Fruit fly (Drosophila melanogaster) whole organism, embryonic: ENCODE measurements around the gene Pino.

Experiments
- Adf1 ChIP-seq: fragments of 200-800 bp; sonication (Bioruptor generic); IDR thresholded peaks from 2 replicates; pipeline ENCODE4 v1.3.6; 2022; ENCODE audit warnings: missing biosample characterization, missing genetic modification characterization
- Atf-2 ChIP-seq: fragments of 200-800 bp; sonication (Bioruptor generic); optimal IDR thresholded peaks from 2 replicates; lab custom pipeline; 2016; ENCODE audit warnings: missing biosample characterization, missing genetic modification characterization
- BtbVII ChIP-seq: fragments of 200-800 bp; sonication (Bioruptor generic); optimal IDR thresholded peaks from 3 replicates; lab custom pipeline; 2017; ENCODE audit warnings: missing biosample characterization, mild to moderate bottlenecking, missing genetic modification characterization
- CG10321 ChIP-seq: fragments of 200-800 bp; sonication (Bioruptor generic); IDR thresholded peaks from 2 replicates; pipeline ENCODE4 v1.3.6; 2022; ENCODE audit warnings: missing biosample characterization, missing genetic modification characterization
- CG13123 ChIP-seq: fragments of 200-800 bp; sonication (Bioruptor generic); optimal IDR thresholded peaks from 2 replicates; lab custom pipeline; 2016; ENCODE audit warnings: missing biosample characterization, missing genetic modification characterization
- CG13775 ChIP-seq: fragments of 200-800 bp; sonication (Bioruptor generic); optimal IDR thresholded peaks from 3 replicates; lab custom pipeline; 2017; ENCODE audit warnings: missing biosample characterization, mild to moderate bottlenecking, missing genetic modification characterization
- CG14965 ChIP-seq: fragments of 200-800 bp; sonication (Bioruptor generic); optimal IDR thresholded peaks from 2 replicates; lab custom pipeline; 2016; ENCODE audit warnings: missing biosample characterization, missing genetic modification characterization, borderline replicate concordance
- CG16863 ChIP-seq: fragments of 200-800 bp; sonication (Bioruptor generic); optimal IDR thresholded peaks from 3 replicates; lab custom pipeline; 2016; ENCODE audit warnings: missing biosample characterization, missing genetic modification characterization
- CG18619 ChIP-seq: fragments of 200-800 bp; sonication (Bioruptor generic); optimal IDR thresholded peaks from 3 replicates; lab custom pipeline; 2017; ENCODE audit warnings: missing biosample characterization, mild to moderate bottlenecking, missing genetic modification characterization
- CG2129 ChIP-seq: fragments of 200-800 bp; sonication (Bioruptor generic); IDR thresholded peaks from 2 replicates; pipeline ENCODE4 v1.3.6; 2022; ENCODE audit warnings: missing biosample characterization, missing genetic modification characterization; ENCODE audit not compliant: partially characterized antibody
- CG2678 ChIP-seq: fragments of 200-800 bp; sonication (Bioruptor generic); optimal IDR thresholded peaks from 3 replicates; lab custom pipeline; 2019; ENCODE audit warnings: missing biosample characterization, mild to moderate bottlenecking, missing genetic modification characterization, moderate library complexity
- CG3163 ChIP-seq: fragments of 200-800 bp; sonication (Bioruptor generic); optimal IDR thresholded peaks from 3 replicates; lab custom pipeline; 2016; ENCODE audit warnings: missing biosample characterization, missing genetic modification characterization
- CG4707 ChIP-seq: fragments of 200-800 bp; sonication (Bioruptor generic); optimal IDR thresholded peaks from 2 replicates; lab custom pipeline; 2018; ENCODE audit warnings: missing biosample characterization, mild to moderate bottlenecking, missing genetic modification characterization, moderate library complexity
- CG6254 ChIP-seq: fragments of 200-800 bp; sonication (Bioruptor generic); optimal IDR thresholded peaks from 3 replicates; lab custom pipeline; 2017; ENCODE audit warnings: mild to moderate bottlenecking, missing biosample characterization, missing genetic modification reagents, missing genetic modification characterization
- CG7372 ChIP-seq: fragments of 200-800 bp; sonication (Bioruptor generic); IDR thresholded peaks from 2 replicates; pipeline ENCODE4 v1.3.6; 2022; ENCODE audit warnings: missing biosample characterization, missing genetic modification characterization
- CG7786 ChIP-seq: fragments of 200-800 bp; sonication (Bioruptor generic); optimal IDR thresholded peaks from 2 replicates; lab custom pipeline; 2016; ENCODE audit warnings: missing biosample characterization, missing genetic modification characterization
- CG8944 ChIP-seq: fragments of 200-800 bp; sonication (Bioruptor generic); optimal IDR thresholded peaks from 3 replicates; lab custom pipeline; 2016; ENCODE audit warnings: missing biosample characterization, missing genetic modification characterization
- CG9727 ChIP-seq: fragments of 200-800 bp; sonication (Bioruptor generic); optimal IDR thresholded peaks from 3 replicates; lab custom pipeline; 2017; ENCODE audit warnings: missing biosample characterization, mild to moderate bottlenecking, missing genetic modification characterization
- CG9817 ChIP-seq: fragments of 200-800 bp; sonication (Bioruptor generic); optimal IDR thresholded peaks from 2 replicates; lab custom pipeline; 2018; ENCODE audit warnings: missing biosample characterization, mild to moderate bottlenecking, missing genetic modification characterization, moderate library complexity
- CG9876 ChIP-seq: fragments of 200-800 bp; sonication (Bioruptor generic); optimal IDR thresholded peaks from 2 replicates; lab custom pipeline; 2016; ENCODE audit warnings: missing biosample characterization, missing genetic modification characterization
- CkIIα-i1 ChIP-seq: fragments of 200-800 bp; sonication (Bioruptor generic); IDR thresholded peaks from 2 replicates; pipeline ENCODE4 v1.3.6; 2022; ENCODE audit warnings: missing biosample characterization, missing genetic modification characterization
- D19A ChIP-seq: fragments of 200-800 bp; optimal IDR thresholded peaks from 3 replicates; lab custom pipeline; 2019; ENCODE audit warnings: missing biosample characterization, mild to moderate bottlenecking, missing genetic modification characterization, moderate library complexity
- Dbx ChIP-seq: fragments of 200-800 bp; sonication (Bioruptor generic); IDR thresholded peaks from 3 replicates; pipeline ENCODE4 v1.3.6; 2022; ENCODE audit warnings: missing biosample characterization, missing genetic modification characterization
- Dll ChIP-seq: fragments of 200-800 bp; sonication (Bioruptor generic); IDR thresholded peaks from 4 replicates; pipeline ENCODE4 v1.3.6; 2022; ENCODE audit warnings: missing biosample characterization, missing genetic modification characterization; ENCODE audit not compliant: partially characterized antibody
- Eip74EF ChIP-seq, 2 experiments: fragments of 200-800 bp in 1 of 2; fragments of >200 bp in 1 of 2; sonication (Bioruptor generic) in 1 of 2; optimal IDR thresholded peaks; 2 replicates each; lab custom pipeline; 2017 to 2019; ENCODE audit warnings: missing biosample characterization in 2 of 2, missing genetic modification characterization in 2 of 2, mild to moderate bottlenecking in 1 of 2, moderate library complexity in 1 of 2
- MTF-1 ChIP-seq: fragments of 200-800 bp; sonication (Bioruptor generic); optimal IDR thresholded peaks from 2 replicates; lab custom pipeline; 2018; ENCODE audit warnings: missing biosample characterization, mild to moderate bottlenecking, missing genetic modification characterization, borderline replicate concordance
- Rfx ChIP-seq: fragments of 200-800 bp; sonication (Bioruptor generic); IDR thresholded peaks from 2 replicates; pipeline ENCODE4 v1.3.6; 2022; ENCODE audit warnings: missing biosample characterization, missing genetic modification characterization
- Rx ChIP-seq: fragments of 200-800 bp; sonication (Bioruptor generic); IDR thresholded peaks from 2 replicates; pipeline ENCODE4 v1.3.6; 2022; ENCODE audit warnings: missing biosample characterization, missing genetic modification characterization
- Sry-δ ChIP-seq: fragments of 200-800 bp; sonication (Bioruptor generic); optimal IDR thresholded peaks from 2 replicates; lab custom pipeline; 2016; ENCODE audit warnings: missing biosample characterization, missing genetic modification characterization
- ab ChIP-seq: fragments of 200-800 bp; sonication (Bioruptor generic); optimal IDR thresholded peaks from 2 replicates; lab custom pipeline; 2016; ENCODE audit warnings: missing biosample characterization, missing genetic modification characterization
- al ChIP-seq: fragments of 200-800 bp; sonication (Bioruptor generic); IDR thresholded peaks from 2 replicates; pipeline ENCODE4 v1.3.6; 2022; ENCODE audit warnings: missing biosample characterization, missing genetic modification characterization
- bsh ChIP-seq, 2 experiments: fragments of 200-800 bp; sonication (Bioruptor generic); optimal IDR thresholded peaks; 2 replicates each; lab custom pipeline; 2017 to 2018; ENCODE audit warnings: mild to moderate bottlenecking in 2 of 2, missing biosample characterization in 2 of 2, missing genetic modification characterization in 2 of 2, moderate library complexity in 1 of 2
- cas ChIP-seq: fragments of 200-800 bp; sonication (Bioruptor generic); IDR thresholded peaks from 2 replicates; pipeline ENCODE4 v1.3.6; 2022; ENCODE audit warnings: missing biosample characterization, missing genetic modification characterization
- corto ChIP-seq: fragments of 200-800 bp; sonication (Bioruptor generic); optimal IDR thresholded peaks from 2 replicates; lab custom pipeline; 2016; ENCODE audit warnings: missing biosample characterization, mild to moderate bottlenecking, missing genetic modification characterization, moderate library complexity
- crp ChIP-seq, 2 experiments: fragments of 200-800 bp; sonication (Bioruptor generic); optimal IDR thresholded peaks; 2 replicates in 1 of 2; 3 replicates in 1 of 2; lab custom pipeline; 2017; ENCODE audit warnings: missing biosample characterization in 2 of 2, missing genetic modification characterization in 2 of 2, mild to moderate bottlenecking in 1 of 2, moderate library complexity in 1 of 2
- disco-r ChIP-seq: fragments of 200-800 bp; sonication (Bioruptor generic); optimal IDR thresholded peaks from 2 replicates; lab custom pipeline; 2016; ENCODE audit warnings: missing biosample characterization, missing genetic modification characterization
- dmrt11E ChIP-seq: fragments of 200-800 bp; sonication (Bioruptor generic); optimal IDR thresholded peaks from 3 replicates; lab custom pipeline; 2018; ENCODE audit warnings: missing biosample characterization, mild to moderate bottlenecking, missing genetic modification characterization, moderate library complexity
- her ChIP-seq: fragments of 200-800 bp; sonication (Bioruptor generic); optimal IDR thresholded peaks from 2 replicates; lab custom pipeline; 2016; ENCODE audit warnings: missing biosample characterization, missing genetic modification characterization
- lbe ChIP-seq: fragments of 200-800 bp; sonication (Bioruptor generic); optimal IDR thresholded peaks from 2 replicates; lab custom pipeline; 2016; ENCODE audit warnings: missing biosample characterization, mild to moderate bottlenecking, missing genetic modification characterization
- onecut ChIP-seq: fragments of 200-800 bp; sonication (Bioruptor generic); IDR thresholded peaks from 2 replicates; pipeline ENCODE4 v1.3.6; 2022; ENCODE audit warnings: missing biosample characterization, missing genetic modification characterization
- pho ChIP-seq: fragments of 200-800 bp; sonication (Bioruptor generic); optimal IDR thresholded peaks from 2 replicates; lab custom pipeline; 2016; ENCODE audit warnings: missing biosample characterization, missing genetic modification characterization
- sens-2 ChIP-seq: fragments of 200-800 bp; sonication (Bioruptor generic); IDR thresholded peaks from 2 replicates; pipeline ENCODE4 v1.3.6; 2022; ENCODE audit warnings: missing biosample characterization, missing genetic modification characterization
- seq ChIP-seq: fragments of 200-800 bp; sonication (Bioruptor generic); IDR thresholded peaks from 2 replicates; pipeline ENCODE4 v1.3.6; 2022; ENCODE audit warnings: missing biosample characterization, missing genetic modification characterization
- shn ChIP-seq: fragments of 200-800 bp; sonication (Bioruptor generic); optimal IDR thresholded peaks from 3 replicates; lab custom pipeline; 2016; ENCODE audit warnings: missing biosample characterization, missing genetic modification characterization
- sisA ChIP-seq: fragments of 200-800 bp; sonication (Bioruptor generic); IDR thresholded peaks from 2 replicates; pipeline ENCODE4 v1.3.6; 2022; ENCODE audit warnings: missing biosample characterization, missing genetic modification characterization
- tgo ChIP-seq: fragments of 200-800 bp; sonication (Bioruptor generic); IDR thresholded peaks from 3 replicates; pipeline ENCODE4 v1.3.6; 2022; ENCODE audit warnings: missing biosample characterization, missing genetic modification characterization
- ttk ChIP-seq: fragments of 200-800 bp; sonication (Bioruptor generic); IDR thresholded peaks from 2 replicates; pipeline ENCODE4 v2.1.2; 2022; ENCODE audit warnings: missing biosample characterization, missing genetic modification characterization
- vfl ChIP-seq: fragments of 200-800 bp; sonication (Bioruptor generic); optimal IDR thresholded peaks from 2 replicates; lab custom pipeline; 2016; ENCODE audit warnings: missing biosample characterization, missing genetic modification characterization
- vnd ChIP-seq: fragments of 200-800 bp; sonication (Bioruptor generic); IDR thresholded peaks from 3 replicates; pipeline ENCODE4 v1.3.6; 2022; ENCODE audit warnings: missing biosample characterization, missing genetic modification characterization; ENCODE audit not compliant: partially characterized antibody
- wor ChIP-seq: fragments of 200-800 bp; sonication (Bioruptor generic); IDR thresholded peaks from 2 replicates; pipeline ENCODE4 v1.3.6; 2022; ENCODE audit warnings: missing biosample characterization, missing genetic modification characterization

The Pino gene

DNA sequence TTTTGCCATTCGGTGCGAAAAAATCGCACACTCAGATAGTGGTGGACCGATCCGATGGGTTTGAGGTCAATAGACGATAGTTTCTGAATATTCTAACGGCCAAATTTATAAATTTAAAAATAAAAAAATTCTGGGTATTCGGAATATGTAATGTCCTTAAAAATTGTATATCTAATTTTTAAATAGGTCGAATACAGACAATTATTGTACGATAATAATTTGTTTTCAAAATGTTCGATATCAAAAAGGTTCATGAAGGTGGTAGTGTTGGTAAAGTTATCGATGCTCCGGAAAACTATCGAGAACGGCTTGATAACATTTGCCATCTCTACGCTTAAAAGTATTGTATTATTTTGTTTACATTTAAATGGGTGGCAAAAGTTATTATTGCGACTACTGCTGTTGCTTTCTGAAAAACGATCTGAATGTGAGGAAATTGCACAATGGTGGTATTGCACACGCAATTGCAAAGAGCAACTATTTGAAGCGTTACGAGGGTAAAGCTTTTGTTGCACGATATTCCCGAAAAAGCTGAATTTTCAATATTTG is 41.2 kb upstream of the Pino start, which contains the start of the genes CG31922 and Plap (continued):
- TF ChIP-seq Dbx (GFP tag; lab: Robert Waterston, UW) (peak; percentile 76; the same call in 2 of the 3 replicates), onecut (GFP tag; lab: Robert Waterston, UW) (no peak; the same call in 1 of the 2 replicates), seq (GFP tag; lab: Robert Waterston, UW) (peak; percentile 32; the same call in 1 of the 2 replicates), CG8944 (GFP tag; lab: Kevin White, UChicago) (peak; percentile 42), CG7372 (GFP tag; lab: Robert Waterston, UW) (peak; percentile 54; the same call in 1 of the 2 replicates), vnd (GFP tag; lab: Robert Waterston, UW) (peak; percentile 91), CG7786 (peak; percentile 67), Rfx (GFP tag; lab: Robert Waterston, UW) (peak; percentile 82), Eip74EF (GFP tag; optimal IDR thresholded peaks at IDR 0.05; lab: Kevin White, UChicago) (no peak), CG9727 (peak; percentile 71), CG3163 (GFP tag; lab: Kevin White, UChicago) (peak; percentile 10), CG13775 (peak; percentile 80), Dll (GFP tag; lab: Robert Waterston, UW) (peak; percentile 96), CG9876 (GFP tag; lab: Kevin White, UChicago) (peak; percentile 14), CG2678 (tag; lab: Kevin White, UChicago) (no peak), D19A (tag; lab: Kevin White, UChicago) (no peak), BtbVII (GFP tag; lab: Kevin White, UChicago) (no peak), CG10321 (no peak), CG2129 (peak; percentile 91), cas (GFP tag; lab: Robert Waterston, UW) (no peak), corto (GFP tag; lab: Kevin White, UChicago) (no peak), CG16863 (GFP tag; lab: Kevin White, UChicago) (peak; percentile 63), crp (GFP tag; optimal IDR thresholded peaks at IDR 0.05; lab: Kevin White, UChicago) (peak in 1 of 2 experiments; percentile 33), CG14965 (GFP tag; lab: Kevin White, UChicago) (no peak), CG6254 (GFP tag; lab: Kevin White, UChicago) (no peak), MTF-1 (GFP tag; lab: Kevin White, UChicago) (no peak), sens-2 (GFP tag; lab: Robert Waterston, UW) (no peak), bsh (GFP tag; optimal IDR thresholded peaks at IDR 0.05; lab: Kevin White, UChicago) (peak in 1 of 2 experiments; percentile 48), her (GFP tag; lab: Kevin White, UChicago) (peak; percentile 9), CG9817 (tag; lab: Kevin White, UChicago) (peak; percentile 72), disco-r (peak; percentile 31), ttk (GFP tag; lab: Robert Waterston, UW) (no peak), lbe (GFP tag; lab: Kevin White, UChicago) (peak; percentile 71), Adf1 (GFP tag; lab: Robert Waterston, UW) (no peak), shn (GFP tag; lab: Kevin White, UChicago) (peak; percentile 59), CG4707 (no peak), vfl (GFP tag; lab: Kevin White, UChicago) (peak; percentile 79), pho (GFP tag; lab: Kevin White, UChicago) (peak; percentile 81), CG18619 (GFP tag; lab: Kevin White, UChicago) (peak; percentile 66), Rx (GFP tag; lab: Robert Waterston, UW) (no peak), ab (GFP tag; lab: Kevin White, UChicago) (peak; percentile 37), Atf-2 (GFP tag; lab: Kevin White, UChicago) (peak; percentile 32), wor (GFP tag; lab: Robert Waterston, UW) (no peak), tgo (GFP tag; lab: Robert Waterston, UW) (peak; percentile 61; the same call in 1 of the 3 replicates), Sry-δ (GFP tag; lab: Kevin White, UChicago) (peak; percentile 96), al (GFP tag; lab: Robert Waterston, UW) (peak; percentile 65), CkIIα-i1 (no peak), dmrt11E (tag; lab: Kevin White, UChicago) (peak; percentile 69), CG13123 (GFP tag; lab: Kevin White, UChicago) (peak; percentile 47), sisA (GFP tag; lab: Robert Waterston, UW) (no peak)
